Worm (Caenorhabditis elegans) whole organism, late embryonic: Measurements from ENCODE around the gene tdpo-1.

Experiments
- ceh-31 ChIP-seq: sonication (generic microtip); optimal IDR thresholded peaks from 2 replicates; lab custom pipeline; 2016; ENCODE audit warnings: missing genetic modification characterization, missing compliant biosample characterization
- eyg-1 ChIP-seq: sonication (generic microtip); optimal IDR thresholded peaks from 2 replicates; lab custom pipeline; 2016; ENCODE audit warnings: missing genotype, missing genetic modification characterization, missing compliant biosample characterization
- fkh-10 ChIP-seq: fragments of 150-350 bp; optimal IDR thresholded peaks from 2 replicates; lab custom pipeline; 2014; ENCODE audit warnings: missing biosample characterization, missing genetic modification reagents, missing genetic modification characterization
- hlh-15 ChIP-seq: sonication (generic microtip); optimal IDR thresholded peaks from 2 replicates; lab custom pipeline; 2016; ENCODE audit warnings: missing genetic modification characterization, missing compliant biosample characterization
- madf-2 ChIP-seq: sonication (generic microtip); optimal IDR thresholded peaks from 2 replicates; lab custom pipeline; 2017; ENCODE audit warnings: missing genetic modification characterization, missing compliant biosample characterization
- tbx-2 ChIP-seq: sonication (generic microtip); optimal IDR thresholded peaks from 2 replicates; lab custom pipeline; 2016; ENCODE audit warnings: missing genetic modification characterization, missing compliant biosample characterization
- unc-3 ChIP-seq, 2 experiments: fragments of 200-800 bp in 1 of 2; sonication (Bioruptor generic) in 1 of 2; sonication (generic microtip) in 1 of 2; conservative IDR thresholded peaks in 1 of 2; optimal IDR thresholded peaks in 1 of 2; 2 replicates each; pipeline versions ENCODE4 v1.3.6 to Lab custom; 2016 to 2022; ENCODE audit warnings: missing compliant biosample characterization in 2 of 2, missing genetic modification characterization in 2 of 2, missing genetic modification reagents in 1 of 2
- ztf-16 ChIP-seq: sonication (generic microtip); optimal IDR thresholded peaks from 2 replicates; lab custom pipeline; 2017; ENCODE audit warnings: missing genetic modification characterization, missing compliant biosample characterization

ce11 chrIV:1972271-1972670 is 12.6 kb downstream of the tdpo-1 start, which contains the start of gene Y76B12C.4:
- TF ChIP-seq unc-3 (GFP tag; conservative IDR thresholded peaks at IDR 0.05; lab: Robert Waterston, UW) (no peak), unc-3 (tag; optimal IDR thresholded peaks at IDR 0.05; lab: Kevin White, UChicago) (no peak), fkh-10 (no peak), tbx-2 (tag; lab: Kevin White, UChicago) (no peak), hlh-15 (no peak), eyg-1 (tag; lab: Kevin White, UChicago) (no peak), ceh-31 (tag; lab: Kevin White, UChicago) (no peak), ztf-16 (tag; lab: Kevin White, UChicago) (no peak), madf-2 (tag; lab: Kevin White, UChicago) (no peak)
